Worm (Caenorhabditis elegans): ENCODE measurements around the gene F42A6.6.

The F42A6.6 gene

DNA sequence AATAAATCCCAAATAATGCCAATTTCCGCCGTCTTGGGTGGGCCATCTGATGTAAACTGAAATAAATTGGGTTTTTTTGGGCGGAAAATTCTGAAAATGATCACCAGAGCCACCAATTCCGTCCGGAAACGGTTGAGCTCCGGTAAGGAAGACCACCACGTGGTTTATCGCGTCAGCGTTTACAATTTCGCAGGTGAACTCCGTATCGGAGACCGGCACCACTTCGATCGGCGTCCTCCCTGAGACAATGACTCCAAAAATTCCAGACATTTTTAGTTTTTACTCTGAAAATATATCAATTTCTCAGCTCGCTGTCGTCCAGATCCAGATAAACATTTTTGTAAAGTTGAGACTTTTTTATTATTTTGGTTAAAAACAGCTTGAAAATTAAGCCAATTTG, at the start of gene F42A6.6 (continued):
- no peak for TF ChIP-seq dox-1 (GFP tag; IDR thresholded peaks at IDR 0.05)
- TF ChIP-seq ZK185.1 (tag; optimal IDR thresholded peaks at IDR 0.05; ENCODE audit: poor library complexity, severe bottlenecking): no peak
- TF ChIP-seq cebp-2 (GFP tag; IDR thresholded peaks at IDR 0.05): peak; percentile 82
- TF ChIP-seq F57A8.1 (GFP tag; optimal IDR thresholded peaks at IDR 0.05): no peak
- TF ChIP-seq somi-1 (GFP tag; optimal IDR thresholded peaks at IDR 0.05): peak; percentile 72
- TF ChIP-seq hmg-20 (GFP tag; IDR thresholded peaks at IDR 0.05): 0 out of 2 replicates have a peak, but pooled peaks have one; percentile 39
- peak; percentile 23 for TF ChIP-seq ztf-22 (GFP tag; optimal IDR thresholded peaks at IDR 0.05)
- 0 out of 2 replicates have a peak, but pooled peaks have one; percentile 42 for TF ChIP-seq ztf-28 (GFP tag; IDR thresholded peaks at IDR 0.05)
- peak; percentile 57 for TF ChIP-seq B0035.1 (tag; optimal IDR thresholded peaks at IDR 0.05)
- peak; percentile 67 for TF ChIP-seq F33H1.4 (GFP tag; IDR thresholded peaks at IDR 0.05)
- no peak for TF ChIP-seq hlh-12 (tag; optimal IDR thresholded peaks at IDR 0.05)
- peak; percentile 92 for TF ChIP-seq Y79H2A.3 (GFP tag; conservative IDR thresholded peaks at IDR 0.05)
- TF ChIP-seq snpc-1.3 (tag; optimal IDR thresholded peaks at IDR 0.05; ENCODE audit: insufficient read depth): peak; percentile 46
- peak; percentile 84 for TF ChIP-seq madf-3 (GFP tag; IDR thresholded peaks at IDR 0.05)
- peak; percentile 78 for TF ChIP-seq unc-130 (GFP tag; optimal IDR thresholded peaks at IDR 0.05)
- peak; percentile 15 for TF ChIP-seq tbx-9 (tag; optimal IDR thresholded peaks at IDR 0.05; ENCODE audit: borderline replicate concordance)
- TF ChIP-seq sdz-38 (tag; optimal IDR thresholded peaks at IDR 0.05): no peak
- TF ChIP-seq T26A5.8 (tag; optimal IDR thresholded peaks at IDR 0.05): peak; percentile 94
- TF ChIP-seq attf-3 (GFP tag; conservative IDR thresholded peaks at IDR 0.05): peak; percentile 42; the same call in 1 of the 2 replicates
- no peak for TF ChIP-seq lag-1 (GFP tag; IDR thresholded peaks at IDR 0.05)
- peak; percentile 77 for TF ChIP-seq die-1 (tag; optimal IDR thresholded peaks at IDR 0.05)
- peak; percentile 92 for TF ChIP-seq aptf-3 (GFP tag; IDR thresholded peaks at IDR 0.05)
- no peak; the same call in 1 of the 2 replicates for TF ChIP-seq Y95B8A.8 (GFP tag; IDR thresholded peaks at IDR 0.05)
- TF ChIP-seq hrde-1 (tag; optimal IDR thresholded peaks at IDR 0.05; ENCODE audit: borderline replicate concordance): peak; percentile 92
- TF ChIP-seq C06A6.2 (GFP tag; conservative IDR thresholded peaks at IDR 0.05): 0 out of 2 replicates have a peak, but pooled peaks have one; percentile 16
- no peak for TF ChIP-seq hlh-26 (GFP tag; conservative IDR thresholded peaks at IDR 0.05)
- peak; percentile 78 for TF ChIP-seq snpc-3.4 (tag; optimal IDR thresholded peaks at IDR 0.05)
- TF ChIP-seq Y67H2A.10 (GFP tag; conservative IDR thresholded peaks at IDR 0.05): no peak
- TF ChIP-seq mes-4 (tag; optimal IDR thresholded peaks at IDR 0.05): peak; percentile 26
- peak; percentile 62 for TF ChIP-seq zim-3 (tag; optimal IDR thresholded peaks at IDR 0.05)
- no peak; the same call in 1 of the 2 replicates for TF ChIP-seq hsf-1 (GFP tag; IDR thresholded peaks at IDR 0.05)

DNA sequence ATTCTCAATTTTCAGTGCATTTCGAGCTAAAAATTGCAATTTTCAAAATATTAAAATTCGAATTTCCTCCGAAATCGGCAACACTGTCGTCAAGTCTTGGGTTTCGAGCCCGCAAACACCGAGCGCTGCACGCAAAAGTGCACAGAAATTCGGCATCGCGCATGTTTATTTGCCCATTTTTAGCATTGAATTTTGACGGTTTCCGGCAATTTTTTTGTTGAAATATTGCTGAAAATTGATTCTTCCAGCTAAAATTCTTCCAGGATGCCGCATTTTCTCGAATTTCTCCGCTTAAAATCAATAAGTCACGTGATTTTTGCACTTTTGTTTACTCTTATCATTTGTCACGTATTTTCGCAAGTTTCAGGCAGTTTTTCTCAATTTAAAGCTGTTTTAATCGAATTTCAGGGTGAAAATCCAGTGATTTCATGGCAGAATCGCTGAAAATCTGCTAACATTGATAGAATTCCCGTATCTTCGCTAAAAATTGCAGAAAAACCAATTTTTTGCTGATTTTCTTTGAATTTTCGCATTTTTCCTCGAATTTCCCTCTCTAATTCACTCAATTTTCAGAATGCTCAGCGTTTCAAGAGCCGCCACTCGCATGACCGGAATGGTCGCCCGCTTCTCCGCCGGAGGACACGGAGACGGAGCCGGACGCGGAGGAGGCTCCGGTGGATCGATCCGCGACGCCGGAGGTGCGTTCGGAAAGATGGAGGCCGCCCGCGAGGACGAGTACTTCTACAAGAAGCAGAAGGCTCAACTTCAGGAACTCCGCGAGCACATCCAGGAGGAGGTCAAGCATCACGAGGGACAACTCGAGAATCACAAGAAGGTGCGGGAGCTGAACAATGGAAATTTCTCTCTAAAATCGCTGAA, 48.9 kb upstream of the F42A6.6 start, which contains the start of gene mai-2:
mai-2 (plus strand) TSS at position 574 of the 879 bp plus-strand sequence.
- TF ChIP-seq efl-1 (GFP tag; optimal IDR thresholded peaks at IDR 0.05) (peak; percentile 6), cebp-1 (GFP tag; IDR thresholded peaks at IDR 0.05) (no peak), cebp-1 (tag; optimal IDR thresholded peaks at IDR 0.05) (peak; percentile 41), T07F8.4 (tag; optimal IDR thresholded peaks at IDR 0.05) (no peak), hmg-1.2 (GFP tag; IDR thresholded peaks at IDR 0.05) (peak; percentile 41), mcd-1 (GFP tag; IDR thresholded peaks at IDR 0.05) (peak; percentile 52), lin-40 (tag; optimal IDR thresholded peaks at IDR 0.05) (peak; percentile 12), lin-54 (GFP tag; optimal IDR thresholded peaks at IDR 0.05) (peak; percentile 61), attf-3 (GFP tag; conservative IDR thresholded peaks at IDR 0.05) (0 out of 2 replicates have a peak, but pooled peaks have one; percentile 10), let-526 (GFP tag; IDR thresholded peaks at IDR 0.05) (0 out of 2 replicates have a peak, but pooled peaks have one; percentile 9), ceh-27 (GFP tag; optimal IDR thresholded peaks at IDR 0.05) (peak; percentile 20), let-607 (tag; optimal IDR thresholded peaks at IDR 0.05) (no peak), ekl-4 (GFP tag; IDR thresholded peaks at IDR 0.05) (0 out of 2 replicates have a peak, but pooled peaks have one; percentile 23), pbrm-1 (GFP tag; IDR thresholded peaks at IDR 0.05) (peak; percentile 56; the same call in 1 of the 2 replicates), dpl-1 (GFP tag; optimal IDR thresholded peaks at IDR 0.05) (peak; percentile 43), madf-8 (GFP tag; conservative IDR thresholded peaks at IDR 0.05) (no peak), sea-2 (GFP tag; IDR thresholded peaks at IDR 0.05) (no peak)

Measured in whole organism, young adult.